In genomic region chr3L:3431061-3431648, dm6 we compare ENCODE assay signal across 2 fruit fly cellular contexts.
TF ChIP-seq lines count a peak whose summit lies in the region.

No protein-coding gene starts in this region.

- no peak for TF ChIP-seq CTCF in whole organism, embryonic (GFP tag; optimal IDR thresholded peaks at IDR 0.05; lab: Kevin White, UChicago)

TF ChIP-seq in whole organism, adult, 20 proteins besides CTCF, POLR2A, EP300 and RAD21:
- no peak for TF ChIP-seq toe (GFP tag; optimal IDR thresholded peaks at IDR 0.05; lab: Kevin White, UChicago)
- peak; percentile 21 for TF ChIP-seq CG12768 (GFP tag; optimal IDR thresholded peaks at IDR 0.05; lab: Kevin White, UChicago)
- TF ChIP-seq pad (GFP tag; optimal IDR thresholded peaks at IDR 0.05; lab: Kevin White, UChicago), result no peak
- no peak for TF ChIP-seq CG5204 (GFP tag; optimal IDR thresholded peaks at IDR 0.05; lab: Kevin White, UChicago)
- peak; percentile 60 for TF ChIP-seq cic (GFP tag; optimal IDR thresholded peaks at IDR 0.05; lab: Kevin White, UChicago)
- TF ChIP-seq Clk (GFP tag; optimal IDR thresholded peaks at IDR 0.05; lab: Kevin White, UChicago), result no peak
- TF ChIP-seq tj (GFP tag; optimal IDR thresholded peaks at IDR 0.05; lab: Kevin White, UChicago), result no peak
- TF ChIP-seq kay (GFP tag; lab: Kevin White, UChicago; ENCODE audit: borderline replicate concordance), result no peak

TF ChIP-seq in whole organism, embryonic, 481 proteins besides CTCF, POLR2A, EP300 and RAD21:
- peak; percentile 33 for TF ChIP-seq CG5180 (GFP tag; optimal IDR thresholded peaks at IDR 0.05; lab: Kevin White, UChicago)
- TF ChIP-seq ftz-f1 (GFP tag; optimal IDR thresholded peaks at IDR 0.05; lab: Kevin White, UChicago), result peak; percentile 66
- TF ChIP-seq Dll (GFP tag; IDR thresholded peaks at IDR 0.05; lab: Robert Waterston, UW; ENCODE audit: partially characterized antibody), result no peak
- no peak for TF ChIP-seq inv (GFP tag; IDR thresholded peaks at IDR 0.05; lab: Robert Waterston, UW; ENCODE audit: partially characterized antibody)
- no peak for TF ChIP-seq row (GFP tag; IDR thresholded peaks at IDR 0.05; lab: Robert Waterston, UW)
- peak; percentile 70 for TF ChIP-seq BtbVII (GFP tag; optimal IDR thresholded peaks at IDR 0.05; lab: Kevin White, UChicago)
- peak; percentile 50 for TF ChIP-seq crol (GFP tag; IDR thresholded peaks at IDR 0.05; lab: Robert Waterston, UW)
- TF ChIP-seq gsb (GFP tag; IDR thresholded peaks at IDR 0.05; lab: Robert Waterston, UW), result no peak
- TF ChIP-seq CG13424 (tag; optimal IDR thresholded peaks at IDR 0.05; lab: Kevin White, UChicago), result no peak
- TF ChIP-seq mirr (GFP tag; optimal IDR thresholded peaks at IDR 0.05; lab: Kevin White, UChicago), result peak; percentile 59
- TF ChIP-seq sug (tag; optimal IDR thresholded peaks at IDR 0.05; lab: Kevin White, UChicago), result peak; percentile 37
- TF ChIP-seq CG10321 (GFP tag; IDR thresholded peaks at IDR 0.05; lab: Robert Waterston, UW), result no peak
- TF ChIP-seq onecut (GFP tag; IDR thresholded peaks at IDR 0.05; lab: Robert Waterston, UW), result peak; percentile 53
- TF ChIP-seq NC2β (GFP tag; optimal IDR thresholded peaks at IDR 0.05; lab: Kevin White, UChicago), result no peak
- TF ChIP-seq CG6854 (GFP tag; optimal IDR thresholded peaks at IDR 0.05; lab: Kevin White, UChicago), result no peak
- TF ChIP-seq jumu (GFP tag; optimal IDR thresholded peaks at IDR 0.05; lab: Kevin White, UChicago), result no peak
- TF ChIP-seq Bdp1 (GFP tag; optimal IDR thresholded peaks at IDR 0.05; lab: Kevin White, UChicago), result no peak
- 0 out of 2 replicates have a peak, but pooled peaks have one; percentile 7 for TF ChIP-seq Ptx1 (GFP tag; IDR thresholded peaks at IDR 0.05; lab: Robert Waterston, UW)
- TF ChIP-seq CG11695 (GFP tag; IDR thresholded peaks at IDR 0.05; lab: Robert Waterston, UW), result no peak
- no peak for TF ChIP-seq ara (GFP tag; IDR thresholded peaks at IDR 0.05; lab: Robert Waterston, UW)
- TF ChIP-seq z (GFP tag; IDR thresholded peaks at IDR 0.05; lab: Robert Waterston, UW), result 0 out of 3 replicates have a peak, but pooled peaks have one; percentile 14
- TF ChIP-seq vvl (GFP tag; IDR thresholded peaks at IDR 0.05; lab: Robert Waterston, UW), result 0 out of 2 replicates have a peak, but pooled peaks have one; percentile 6
- TF ChIP-seq ewg (GFP tag; optimal IDR thresholded peaks at IDR 0.05; lab: Kevin White, UChicago), result no peak
- 0 out of 4 replicates have a peak, but pooled peaks have one; percentile 19 for TF ChIP-seq chinmo (GFP tag; IDR thresholded peaks at IDR 0.05; lab: Robert Waterston, UW; ENCODE audit: partially characterized antibody)
- TF ChIP-seq Hmx (GFP tag; optimal IDR thresholded peaks at IDR 0.05; lab: Kevin White, UChicago), result no peak
- no peak for TF ChIP-seq Fer1 (GFP tag; optimal IDR thresholded peaks at IDR 0.05; lab: Kevin White, UChicago)
- peak; percentile 92 for TF ChIP-seq lab (GFP tag; optimal IDR thresholded peaks at IDR 0.05; lab: Kevin White, UChicago)
- no peak for TF ChIP-seq CG15601 (tag; optimal IDR thresholded peaks at IDR 0.05; lab: Kevin White, UChicago)
- peak; percentile 38 for TF ChIP-seq CG18599 (GFP tag; optimal IDR thresholded peaks at IDR 0.05; lab: Kevin White, UChicago)
- peak; percentile 19 for TF ChIP-seq grn (GFP tag; optimal IDR thresholded peaks at IDR 0.05; lab: Kevin White, UChicago)
- TF ChIP-seq psq (GFP tag; optimal IDR thresholded peaks at IDR 0.05; lab: Kevin White, UChicago), result no peak
- peak; percentile 20 for TF ChIP-seq gro (GFP tag; optimal IDR thresholded peaks at IDR 0.05; lab: Kevin White, UChicago)
- peak; percentile 84 for TF ChIP-seq exex (tag; optimal IDR thresholded peaks at IDR 0.05; lab: Kevin White, UChicago)
- no peak for TF ChIP-seq CG10209 (GFP tag; optimal IDR thresholded peaks at IDR 0.05; lab: Kevin White, UChicago)
- TF ChIP-seq Hey (tag; optimal IDR thresholded peaks at IDR 0.05; lab: Kevin White, UChicago), result peak; percentile 29
